Worm (Caenorhabditis elegans): ENCODE data around the gene F23H12.10.

ce11 chrV:12352445-12352844 lies 21.6 kb downstream of the F23H12.10 start, which contains the start of gene sqt-3:
- TF ChIP-seq flt-1 (GFP tag; IDR thresholded peaks at IDR 0.05) (no peak), ztf-29 (GFP tag; IDR thresholded peaks at IDR 0.05) (no peak), ref-1 (GFP tag; conservative IDR thresholded peaks at IDR 0.05) (no peak), klf-2 (GFP tag; conservative IDR thresholded peaks at IDR 0.05) (no peak), ztf-23 (GFP tag; IDR thresholded peaks at IDR 0.05) (no peak)
